Fruit fly (Drosophila melanogaster) whole organism, pupa: Measurements from ENCODE around the gene CG14974.

Experiments used
- CG10348 ChIP-seq: fragments of 200-800 bp; sonication (Bioruptor generic); IDR thresholded peaks from 2 replicates; pipeline ENCODE4 v1.3.6; 2022; ENCODE audit warnings: missing biosample characterization, missing genetic modification characterization
- CG17806 ChIP-seq: fragments of 200-800 bp; sonication (Bioruptor generic); optimal IDR thresholded peaks from 2 replicates; lab custom pipeline; 2018; ENCODE audit warnings: missing biosample characterization, mild to moderate bottlenecking, missing genetic modification characterization, moderate library complexity
- CG4496 ChIP-seq: fragments of 200-800 bp; sonication (Bioruptor generic); IDR thresholded peaks from 3 replicates; pipeline ENCODE4 v1.3.6; 2022; ENCODE audit warnings: missing biosample characterization, missing genetic modification characterization
- EcR ChIP-seq: fragments of 200-800 bp; sonication (Bioruptor generic); optimal IDR thresholded peaks from 3 replicates; lab custom pipeline; 2019; ENCODE audit warnings: missing biosample characterization, missing genetic modification characterization, mild to moderate bottlenecking, moderate library complexity, missing genetic modification reagents
- Ets98B ChIP-seq: fragments of 200-800 bp; sonication (Bioruptor generic); IDR thresholded peaks from 2 replicates; pipeline ENCODE4 v1.3.6; 2022; ENCODE audit warnings: missing biosample characterization, missing genetic modification characterization
- Pif1A ChIP-seq: fragments of 200-800 bp; sonication (Bioruptor generic); optimal IDR thresholded peaks from 3 replicates; lab custom pipeline; 2016; ENCODE audit warnings: missing biosample characterization, missing genetic modification characterization
- Snoo ChIP-seq: fragments of 200-800 bp; sonication (Bioruptor generic); optimal IDR thresholded peaks from 3 replicates; lab custom pipeline; 2017; ENCODE audit warnings: missing biosample characterization, mild to moderate bottlenecking, missing genetic modification characterization, inconsistent platforms
- fd96Ca ChIP-seq: fragments of 200-800 bp; sonication (Bioruptor generic); IDR thresholded peaks from 3 replicates; pipeline ENCODE4 v1.3.6; 2022; ENCODE audit warnings: missing biosample characterization, missing genetic modification characterization
- gl ChIP-seq: fragments of 200-800 bp; sonication (Bioruptor generic); optimal IDR thresholded peaks from 2 replicates; lab custom pipeline; 2018; ENCODE audit warnings: missing biosample characterization, mild to moderate bottlenecking, missing genetic modification characterization

- TF ChIP-seq CG10348 (GFP tag; lab: Robert Waterston, UW) (no peak), CG4496 (peak; percentile 74), fd96Ca (GFP tag; lab: Robert Waterston, UW) (peak; percentile 55; the same call in 2 of the 3 replicates), EcR (GFP tag; lab: Kevin White, UChicago) (peak; percentile 26), gl (peak; percentile 56), Pif1A (GFP tag; lab: Kevin White, UChicago) (peak; percentile 83), Ets98B (GFP tag; lab: Robert Waterston, UW) (peak; percentile 65; the same call in 1 of the 2 replicates), Snoo (tag; lab: Kevin White, UChicago) (peak; percentile 62), CG17806 (tag; lab: Kevin White, UChicago) (peak; percentile 80)
Measured at dm6 chr3L:3617252-3617651, 3.6 kb downstream of the CG14974 start.
